Worm (Caenorhabditis elegans) whole organism, midembryonic: ENCODE results near the gene F35F10.6.

Experiments
- T22C8.4 ChIP-seq: fragments of 200-800 bp; sonication (Bioruptor generic); IDR thresholded peaks from 2 replicates; pipeline ENCODE4 v1.3.6; 2022; ENCODE audit warnings: missing genetic modification characterization, missing compliant biosample characterization
- cog-1 ChIP-seq: sonication (generic microtip); optimal IDR thresholded peaks from 2 replicates; lab custom pipeline; 2016; ENCODE audit warnings: missing genetic modification characterization, missing compliant biosample characterization
- flt-1 ChIP-seq: fragments of 200-800 bp; sonication (Bioruptor generic); IDR thresholded peaks from 2 replicates; pipeline ENCODE4 v1.3.6; 2022; ENCODE audit warnings: missing genetic modification characterization, missing compliant biosample characterization
- klf-2 ChIP-seq: fragments of 200-800 bp; sonication (Bioruptor generic); conservative IDR thresholded peaks from 2 replicates; pipeline ENCODE4 v1.3.6; 2022; ENCODE audit warnings: missing genetic modification reagents, missing genetic modification characterization, missing compliant biosample characterization
- med-1 ChIP-seq: sonication (generic microtip); optimal IDR thresholded peaks from 2 replicates; lab custom pipeline; 2017; ENCODE audit warnings: missing genetic modification characterization, mild to moderate bottlenecking, missing compliant biosample characterization, antibody characterized with exemption, missing genetic modification reagents; ENCODE audit not compliant: insufficient read depth
- ref-1 ChIP-seq: fragments of 200-800 bp; sonication (Bioruptor generic); conservative IDR thresholded peaks from 2 replicates; pipeline ENCODE4 v1.3.6; 2022; ENCODE audit warnings: missing genetic modification reagents, missing genetic modification characterization, missing compliant biosample characterization
- tab-1 ChIP-seq: fragments of 200-800 bp; sonication (Bioruptor generic); IDR thresholded peaks from 2 replicates; pipeline ENCODE4 v1.3.6; 2022; ENCODE audit warnings: missing genetic modification characterization, missing compliant biosample characterization
- ztf-23 ChIP-seq: fragments of 200-800 bp; sonication (Bioruptor generic); IDR thresholded peaks from 2 replicates; pipeline ENCODE4 v1.3.6; 2022; ENCODE audit warnings: missing genetic modification reagents, missing genetic modification characterization, missing compliant biosample characterization
- ztf-29 ChIP-seq: fragments of 200-800 bp; sonication (Bioruptor generic); IDR thresholded peaks from 2 replicates; pipeline ENCODE4 v1.3.6; 2022; ENCODE audit warnings: missing genetic modification reagents, missing genetic modification characterization, missing compliant biosample characterization

F35F10.6 gene

DNA sequence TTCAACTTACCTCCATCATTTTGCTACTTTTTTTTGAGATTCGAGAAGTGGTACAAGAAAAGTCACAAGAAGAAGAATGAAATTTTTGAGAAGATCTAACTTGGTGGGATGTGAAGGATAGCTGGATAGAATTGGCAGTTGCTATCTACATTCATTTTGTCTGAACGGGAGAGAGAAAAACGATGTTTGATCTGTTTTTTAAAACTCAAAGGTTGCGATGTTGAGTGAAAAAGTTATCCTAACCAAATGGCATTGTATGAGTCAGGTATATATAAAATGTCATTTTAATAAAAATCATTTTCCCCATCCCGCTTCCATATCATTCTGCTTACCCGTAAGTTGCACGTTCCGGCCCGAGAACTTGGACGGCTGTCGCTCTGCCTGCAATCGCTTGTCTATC, at the start of gene F35F10.6:
TSS of gene F35F10.6 (minus strand) at position 101 of the 400 bp plus-strand sequence.
- TF ChIP-seq ztf-29 (GFP tag; lab: Robert Waterston, UW) (no peak), med-1 (GFP tag; lab: Kevin White, UChicago) (no peak), flt-1 (GFP tag; lab: Robert Waterston, UW) (no peak)

ce11 chrV:3333334-3333733, 44.2 kb upstream of the F35F10.6 start, which contains the start of gene C17B7.5:
Gene C17B7.5 (plus strand): TSS chrV:3333634.
- no peak for TF ChIP-seq tab-1 (GFP tag; lab: Robert Waterston, UW)
- TF ChIP-seq med-1 (GFP tag; lab: Kevin White, UChicago): no peak
- TF ChIP-seq flt-1 (GFP tag; lab: Robert Waterston, UW): no peak

DNA sequence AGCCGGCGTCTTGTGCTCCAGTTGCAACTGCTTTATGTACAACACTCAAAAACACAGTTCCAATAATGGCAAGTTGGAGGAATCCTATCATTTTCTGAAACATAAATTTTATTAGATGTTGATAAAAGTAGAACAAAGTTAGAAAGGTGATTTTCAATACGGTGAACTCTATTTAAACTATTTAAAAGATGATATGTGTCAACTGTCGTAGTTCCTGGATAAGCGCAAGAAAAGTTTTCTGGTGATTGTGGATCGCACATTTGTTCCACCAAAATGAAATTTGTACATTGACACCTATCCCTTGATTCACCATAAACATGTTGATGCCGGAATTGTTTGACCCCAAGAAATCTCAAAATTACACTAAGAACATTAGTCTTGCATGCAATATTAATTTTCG, 42.9 kb upstream of the F35F10.6 start, which contains the start of gene C17B7.9:
TSS of gene C17B7.9 (minus strand) at position 101 of the 400 bp plus-strand sequence.
- no peak for TF ChIP-seq klf-2
- TF ChIP-seq ztf-23 (GFP tag; lab: Robert Waterston, UW): no peak
- no peak for TF ChIP-seq T22C8.4 (GFP tag; lab: Robert Waterston, UW)
- no peak for TF ChIP-seq cog-1 (tag; lab: Kevin White, UChicago)
- no peak for TF ChIP-seq med-1 (GFP tag; lab: Kevin White, UChicago)
- no peak for TF ChIP-seq ztf-29 (GFP tag; lab: Robert Waterston, UW)
- no peak for TF ChIP-seq flt-1 (GFP tag; lab: Robert Waterston, UW)
- no peak for TF ChIP-seq tab-1 (GFP tag; lab: Robert Waterston, UW)
- TF ChIP-seq ref-1 (GFP tag; lab: Robert Waterston, UW): no peak

- no peak for TF ChIP-seq ztf-29 (GFP tag; lab: Robert Waterston, UW)
- no peak for TF ChIP-seq flt-1 (GFP tag; lab: Robert Waterston, UW)
- TF ChIP-seq ztf-23 (GFP tag; lab: Robert Waterston, UW): no peak
- no peak for TF ChIP-seq cog-1 (tag; lab: Kevin White, UChicago)
- TF ChIP-seq klf-2: no peak
- no peak for TF ChIP-seq med-1 (GFP tag; lab: Kevin White, UChicago)
- no peak for TF ChIP-seq T22C8.4 (GFP tag; lab: Robert Waterston, UW)
- no peak for TF ChIP-seq tab-1 (GFP tag; lab: Robert Waterston, UW)
- TF ChIP-seq ref-1 (GFP tag; lab: Robert Waterston, UW): no peak
These were observed 35.0 kb upstream of the F35F10.6 start, which contains the start of gene C17B7.8 for ce11 chrV:3324178-3324577. Gene C17B7.8 (minus strand): TSS chrV:3324278.

DNA sequence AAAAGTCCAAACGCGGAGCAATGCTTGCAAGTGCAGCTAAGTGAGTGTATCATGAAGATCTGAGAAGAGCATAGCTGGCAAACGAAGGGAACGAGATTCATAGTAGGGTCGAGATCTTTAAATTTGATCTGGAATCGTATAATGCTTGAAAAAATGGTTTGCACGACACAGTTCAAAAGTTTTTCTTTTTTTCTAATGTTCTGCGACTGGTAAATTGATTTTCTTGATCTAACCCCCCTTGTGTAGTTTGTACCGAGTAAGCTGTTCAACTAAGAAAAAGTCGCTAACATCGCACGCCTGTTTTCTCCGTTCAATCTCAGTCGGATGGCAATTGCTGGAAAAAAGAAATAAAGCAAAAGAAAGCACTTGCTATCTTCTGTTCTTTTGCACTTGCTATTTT, 31.3 kb upstream of the F35F10.6 start, which contains the start of gene C17B7.14:
TSS of gene C17B7.14 (minus strand) at position 101 of the 400 bp plus-strand sequence.
- no peak for TF ChIP-seq ref-1 (GFP tag; lab: Robert Waterston, UW)
- no peak for TF ChIP-seq T22C8.4 (GFP tag; lab: Robert Waterston, UW)
- no peak for TF ChIP-seq ztf-23 (GFP tag; lab: Robert Waterston, UW)
- no peak for TF ChIP-seq cog-1 (tag; lab: Kevin White, UChicago)
- TF ChIP-seq tab-1 (GFP tag; lab: Robert Waterston, UW): no peak
- no peak for TF ChIP-seq med-1 (GFP tag; lab: Kevin White, UChicago)
- TF ChIP-seq ztf-29 (GFP tag; lab: Robert Waterston, UW): no peak
- TF ChIP-seq klf-2: no peak
- TF ChIP-seq flt-1 (GFP tag; lab: Robert Waterston, UW): no peak

DNA sequence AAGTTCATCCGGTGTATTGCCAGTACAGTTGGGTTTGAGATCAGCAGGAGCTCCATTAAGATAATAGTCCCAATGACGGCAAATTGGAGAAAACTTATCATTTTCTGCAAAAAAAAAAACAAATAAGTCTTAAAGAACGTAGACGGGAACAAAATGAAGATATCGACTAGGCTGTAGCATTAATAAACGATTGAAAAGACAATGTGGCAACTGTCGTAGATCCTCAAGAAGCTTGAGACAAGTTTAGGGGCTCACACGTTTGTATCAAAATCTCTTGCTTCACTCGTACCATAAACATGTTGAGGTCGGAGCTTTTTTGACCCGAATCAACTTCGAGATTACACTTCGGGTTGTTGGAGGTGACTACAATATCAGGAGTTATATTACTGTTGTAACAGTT, 30.8 kb upstream of the F35F10.6 start, which contains the start of gene F35F10.14:
TSS of gene F35F10.14 (minus strand) at position 101 of the 400 bp plus-strand sequence.
- TF ChIP-seq ref-1 (GFP tag; lab: Robert Waterston, UW) (no peak), ztf-23 (GFP tag; lab: Robert Waterston, UW) (no peak), cog-1 (tag; lab: Kevin White, UChicago) (no peak), klf-2 (no peak), tab-1 (GFP tag; lab: Robert Waterston, UW) (no peak), ztf-29 (GFP tag; lab: Robert Waterston, UW) (no peak)

DNA sequence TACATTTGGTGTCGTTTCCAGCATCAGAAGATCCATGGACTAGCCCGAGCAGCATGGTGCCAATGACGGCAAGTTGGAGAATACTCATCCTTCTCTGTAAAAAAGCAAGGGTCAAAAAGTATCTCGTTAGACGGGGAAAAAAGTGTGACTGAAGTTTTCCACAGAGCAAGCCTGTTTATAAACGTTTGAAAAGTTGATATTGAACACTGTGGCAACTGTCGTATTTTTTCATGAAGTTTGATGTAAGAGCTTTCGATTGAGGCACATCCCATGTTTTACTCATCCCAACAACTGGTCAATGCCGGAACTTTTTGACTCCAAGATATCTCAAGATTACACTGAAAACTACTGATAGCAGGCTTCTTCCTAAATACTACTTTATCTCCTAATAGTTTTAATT, 29.8 kb upstream of the F35F10.6 start, which contains the start of gene F35F10.13:
TSS of gene F35F10.13 (minus strand) at position 101 of the 400 bp plus-strand sequence.
- TF ChIP-seq cog-1 (tag; lab: Kevin White, UChicago) (no peak), tab-1 (GFP tag; lab: Robert Waterston, UW) (no peak), klf-2 (no peak), T22C8.4 (GFP tag; lab: Robert Waterston, UW) (no peak), ztf-29 (GFP tag; lab: Robert Waterston, UW) (no peak), med-1 (GFP tag; lab: Kevin White, UChicago) (no peak), ztf-23 (GFP tag; lab: Robert Waterston, UW) (no peak), flt-1 (GFP tag; lab: Robert Waterston, UW) (no peak), ref-1 (GFP tag; lab: Robert Waterston, UW) (no peak)

- no peak for TF ChIP-seq ref-1 (GFP tag; lab: Robert Waterston, UW)
- no peak for TF ChIP-seq klf-2
These were observed 26.9 kb upstream of the F35F10.6 start, which contains the start of gene F35F10.1 for ce11 chrV:3316108-3316507. Gene F35F10.1 (plus strand): TSS chrV:3316307.

- no peak for TF ChIP-seq flt-1 (GFP tag; lab: Robert Waterston, UW)
- TF ChIP-seq ref-1 (GFP tag; lab: Robert Waterston, UW): no peak
- TF ChIP-seq tab-1 (GFP tag; lab: Robert Waterston, UW): no peak
- no peak for TF ChIP-seq med-1 (GFP tag; lab: Kevin White, UChicago)
- TF ChIP-seq ztf-23 (GFP tag; lab: Robert Waterston, UW): no peak
- TF ChIP-seq T22C8.4 (GFP tag; lab: Robert Waterston, UW): no peak
- TF ChIP-seq ztf-29 (GFP tag; lab: Robert Waterston, UW): no peak
- TF ChIP-seq klf-2: no peak
- no peak for TF ChIP-seq cog-1 (tag; lab: Kevin White, UChicago)
These were observed 26.1 kb upstream of the F35F10.6 start, which contains the start of gene arrd-19 for ce11 chrV:3315308-3315707. Gene arrd-19 (minus strand): TSS chrV:3315516.
